Fruit fly (Drosophila melanogaster) whole organism, embryonic: ENCODE results near the gene tho2.

Experiments
- Asciz ChIP-seq: fragments of 200-800 bp; sonication (Bioruptor generic); optimal IDR thresholded peaks from 2 replicates; lab custom pipeline; 2017; ENCODE audit warnings: missing biosample characterization, mild to moderate bottlenecking, missing genetic modification characterization, missing genetic modification reagents
- Atf6 ChIP-seq: fragments of 200-800 bp; sonication (Bioruptor generic); IDR thresholded peaks from 2 replicates; pipeline ENCODE4 v1.3.6; 2022; ENCODE audit warnings: missing biosample characterization, missing genetic modification characterization
- Bgb ChIP-seq: fragments of 200-800 bp; sonication (Bioruptor generic); IDR thresholded peaks from 2 replicates; pipeline ENCODE4 v1.3.6; 2022; ENCODE audit warnings: missing biosample characterization, missing genetic modification characterization; ENCODE audit not compliant: partially characterized antibody
- CG10274 ChIP-seq: fragments of 200-800 bp; sonication (Bioruptor generic); optimal IDR thresholded peaks from 3 replicates; lab custom pipeline; 2017; ENCODE audit warnings: missing biosample characterization, mild to moderate bottlenecking, missing genetic modification characterization
- CG11247 ChIP-seq: fragments of 200-800 bp; sonication (Bioruptor generic); IDR thresholded peaks from 2 replicates; pipeline ENCODE4 v1.3.6; 2022; ENCODE audit warnings: missing biosample characterization, missing genetic modification characterization
- CG13775 ChIP-seq: fragments of 200-800 bp; sonication (Bioruptor generic); optimal IDR thresholded peaks from 3 replicates; lab custom pipeline; 2017; ENCODE audit warnings: missing biosample characterization, mild to moderate bottlenecking, missing genetic modification characterization
- CG14441 ChIP-seq: fragments of 200-800 bp; sonication (Bioruptor generic); IDR thresholded peaks from 2 replicates; pipeline ENCODE4 v1.3.6; 2022; ENCODE audit warnings: missing biosample characterization, missing genetic modification characterization
- CG1529 ChIP-seq: fragments of 200-800 bp; sonication (Bioruptor generic); optimal IDR thresholded peaks from 3 replicates; lab custom pipeline; 2018; ENCODE audit warnings: missing biosample characterization, missing genetic modification characterization
- CG17568 ChIP-seq: fragments of 200-800 bp; sonication (Bioruptor generic); optimal IDR thresholded peaks from 2 replicates; lab custom pipeline; 2018; ENCODE audit warnings: missing biosample characterization, mild to moderate bottlenecking, missing genetic modification characterization, moderate library complexity
- CG34376 ChIP-seq: fragments of 200-800 bp; sonication (Bioruptor generic); optimal IDR thresholded peaks from 2 replicates; lab custom pipeline; 2018; ENCODE audit warnings: missing biosample characterization, mild to moderate bottlenecking, missing genetic modification characterization
- CG3838 ChIP-seq: fragments of 200-800 bp; sonication (Bioruptor generic); optimal IDR thresholded peaks from 3 replicates; lab custom pipeline; 2016; ENCODE audit warnings: missing biosample characterization, missing genetic modification characterization
- CG4328 ChIP-seq: fragments of 200-800 bp; sonication (Bioruptor generic); optimal IDR thresholded peaks from 3 replicates; lab custom pipeline; 2017; ENCODE audit warnings: missing biosample characterization, missing genetic modification reagents, missing genetic modification characterization
- CG4360 ChIP-seq: fragments of 200-800 bp; sonication (Bioruptor generic); IDR thresholded peaks from 2 replicates; pipeline ENCODE4 v1.3.6; 2022; ENCODE audit warnings: missing biosample characterization, missing genetic modification characterization
- CG4617 ChIP-seq: fragments of 200-800 bp; sonication (Bioruptor generic); optimal IDR thresholded peaks from 3 replicates; lab custom pipeline; 2016; ENCODE audit warnings: missing biosample characterization, missing genetic modification characterization, borderline replicate concordance
- CG5180 ChIP-seq: fragments of 200-800 bp; sonication (Bioruptor generic); optimal IDR thresholded peaks from 3 replicates; lab custom pipeline; 2017; ENCODE audit warnings: missing biosample characterization, missing genetic modification characterization, mild to moderate bottlenecking, moderate library complexity, missing genetic modification reagents
- CG6254 ChIP-seq: fragments of 200-800 bp; sonication (Bioruptor generic); optimal IDR thresholded peaks from 3 replicates; lab custom pipeline; 2017; ENCODE audit warnings: mild to moderate bottlenecking, missing biosample characterization, missing genetic modification reagents, missing genetic modification characterization
- CG6683 ChIP-seq: fragments of 200-800 bp; sonication (Bioruptor generic); optimal IDR thresholded peaks from 2 replicates; lab custom pipeline; 2017; ENCODE audit warnings: missing biosample characterization, mild to moderate bottlenecking, missing genetic modification characterization, missing genetic modification reagents
- CG6689 ChIP-seq: fragments of 200-800 bp; sonication (Bioruptor generic); IDR thresholded peaks from 2 replicates; pipeline ENCODE4 v1.3.6; 2022; ENCODE audit warnings: missing biosample characterization, missing genetic modification characterization
- CG6765 ChIP-seq: fragments of 200-800 bp; sonication (Bioruptor generic); optimal IDR thresholded peaks from 3 replicates; lab custom pipeline; 2017; ENCODE audit warnings: missing biosample characterization, mild to moderate bottlenecking, missing genetic modification characterization
- CG8924 ChIP-seq: fragments of 200-800 bp; optimal IDR thresholded peaks from 3 replicates; lab custom pipeline; 2019; ENCODE audit warnings: missing biosample characterization, mild to moderate bottlenecking, missing genetic modification characterization, moderate library complexity
- Dref ChIP-seq: fragments of 200-800 bp; sonication (Bioruptor generic); IDR thresholded peaks from 2 replicates; pipeline ENCODE4 v1.3.6; 2022; ENCODE audit warnings: missing biosample characterization, missing genetic modification characterization
- Gsc ChIP-seq: fragments of 200-800 bp; sonication (Bioruptor generic); IDR thresholded peaks from 2 replicates; pipeline ENCODE4 v1.3.6; 2022; ENCODE audit warnings: missing biosample characterization, missing genetic modification characterization
- Gug ChIP-seq: fragments of 200-800 bp; sonication (Bioruptor generic); IDR thresholded peaks from 4 replicates; pipeline ENCODE4 v1.3.6; 2022; ENCODE audit warnings: missing biosample characterization, missing genetic modification characterization
- Hr51 ChIP-seq, 2 experiments: fragments of 200-800 bp; sonication (Bioruptor generic); optimal IDR thresholded peaks; 2 replicates in 1 of 2; 3 replicates in 1 of 2; lab custom pipeline; 2016 to 2018; ENCODE audit warnings: missing biosample characterization in 2 of 2, missing genetic modification characterization in 2 of 2, mild to moderate bottlenecking in 1 of 2, moderate library complexity in 1 of 2
- Meics ChIP-seq: fragments of 200-800 bp; sonication (Bioruptor generic); optimal IDR thresholded peaks from 2 replicates; lab custom pipeline; 2017; ENCODE audit warnings: missing biosample characterization, mild to moderate bottlenecking, missing genetic modification characterization
- Nf-YB ChIP-seq: fragments of 200-800 bp; sonication (Bioruptor generic); optimal IDR thresholded peaks from 3 replicates; lab custom pipeline; 2019; ENCODE audit warnings: missing biosample characterization, mild to moderate bottlenecking, missing genetic modification characterization, moderate library complexity
- Rx ChIP-seq: fragments of 200-800 bp; sonication (Bioruptor generic); IDR thresholded peaks from 2 replicates; pipeline ENCODE4 v1.3.6; 2022; ENCODE audit warnings: missing biosample characterization, missing genetic modification characterization
- TFAM ChIP-seq: fragments of 200-800 bp; sonication (Bioruptor generic); optimal IDR thresholded peaks from 2 replicates; lab custom pipeline; 2017; ENCODE audit warnings: missing biosample characterization, missing genetic modification characterization, inconsistent platforms
- bsh ChIP-seq, 2 experiments: fragments of 200-800 bp; sonication (Bioruptor generic); optimal IDR thresholded peaks; 2 replicates each; lab custom pipeline; 2017 to 2018; ENCODE audit warnings: mild to moderate bottlenecking in 2 of 2, missing biosample characterization in 2 of 2, missing genetic modification characterization in 2 of 2, moderate library complexity in 1 of 2
- ci ChIP-seq: fragments of 200-800 bp; sonication (Bioruptor generic); IDR thresholded peaks from 3 replicates; pipeline ENCODE4 v1.3.6; 2022; ENCODE audit warnings: missing biosample characterization, missing genetic modification characterization
- dpn ChIP-seq, 2 experiments: fragments of 200-800 bp; sonication (Bioruptor generic); optimal IDR thresholded peaks; 3 replicates each; lab custom pipeline; 2016; ENCODE audit warnings: missing biosample characterization in 2 of 2, missing genetic modification characterization in 2 of 2
- en ChIP-seq: fragments of 200-800 bp; sonication (Bioruptor generic); optimal IDR thresholded peaks from 2 replicates; lab custom pipeline; 2016; ENCODE audit warnings: missing biosample characterization, missing genetic modification characterization
- exex ChIP-seq: fragments of 200-800 bp; sonication (Bioruptor generic); optimal IDR thresholded peaks from 4 replicates; lab custom pipeline; 2018; ENCODE audit warnings: missing biosample characterization, mild to moderate bottlenecking, missing genetic modification characterization, moderate library complexity
- fd102C ChIP-seq: fragments of 200-800 bp; sonication (Bioruptor generic); optimal IDR thresholded peaks from 2 replicates; lab custom pipeline; 2018; ENCODE audit warnings: missing biosample characterization, mild to moderate bottlenecking, missing genetic modification characterization, moderate library complexity
- gem ChIP-seq: fragments of 200-800 bp; sonication (Bioruptor generic); optimal IDR thresholded peaks from 2 replicates; lab custom pipeline; 2019; ENCODE audit warnings: missing biosample characterization, mild to moderate bottlenecking, missing genetic modification characterization, moderate library complexity
- hb ChIP-seq: fragments of 200-800 bp; sonication (Bioruptor generic); IDR thresholded peaks from 3 replicates; pipeline ENCODE4 v1.3.6; 2022; ENCODE audit warnings: missing biosample characterization, missing genetic modification characterization; ENCODE audit not compliant: partially characterized antibody
- hth ChIP-seq: fragments of >200 bp; optimal IDR thresholded peaks from 2 replicates; lab custom pipeline; 2017; ENCODE audit warnings: inconsistent platforms
- kah ChIP-seq: fragments of 200-800 bp; sonication (Bioruptor generic); optimal IDR thresholded peaks from 2 replicates; lab custom pipeline; 2018; ENCODE audit warnings: missing biosample characterization, mild to moderate bottlenecking, missing genetic modification characterization
- lilli ChIP-seq: fragments of 200-800 bp; sonication (Bioruptor generic); optimal IDR thresholded peaks from 3 replicates; lab custom pipeline; 2016; ENCODE audit warnings: missing biosample characterization, missing genetic modification characterization
- lola ChIP-seq, 3 experiments: fragments of >200 bp in 2 of 3; fragments of 200-800 bp in 1 of 3; sonication (Bioruptor generic) in 1 of 3; optimal IDR thresholded peaks; 2 replicates each; lab custom pipeline; 2017 to 2019; ENCODE audit warnings: missing biosample characterization in 3 of 3, missing genetic modification characterization in 3 of 3, mild to moderate bottlenecking in 1 of 3, moderate library complexity in 1 of 3
- otp ChIP-seq: fragments of 200-800 bp; sonication (Bioruptor generic); IDR thresholded peaks from 3 replicates; pipeline ENCODE4, ENCODE4 v1.3.6; 2022; ENCODE audit warnings: missing biosample characterization, missing genetic modification characterization
- ranshi ChIP-seq: fragments of 200-800 bp; sonication (Bioruptor generic); IDR thresholded peaks from 2 replicates; pipeline ENCODE4 v1.3.6; 2022; ENCODE audit warnings: missing biosample characterization, missing genetic modification characterization
- sens ChIP-seq: fragments of 200-800 bp; sonication (Bioruptor generic); peaks from one replicate; lab custom pipeline; 2016; ENCODE audit warnings: missing biosample characterization, missing genetic modification characterization
- shn ChIP-seq: fragments of 200-800 bp; sonication (Bioruptor generic); optimal IDR thresholded peaks from 3 replicates; lab custom pipeline; 2016; ENCODE audit warnings: missing biosample characterization, missing genetic modification characterization
- sob ChIP-seq: fragments of 200-800 bp; sonication (Bioruptor generic); IDR thresholded peaks from 2 replicates; pipeline ENCODE4 v1.3.6; 2022; ENCODE audit warnings: missing biosample characterization, missing genetic modification characterization
- tin ChIP-seq: fragments of 200-800 bp; sonication (Bioruptor generic); optimal IDR thresholded peaks from 3 replicates; lab custom pipeline; 2016; ENCODE audit warnings: missing biosample characterization, missing genetic modification characterization
- tll ChIP-seq, 2 experiments: fragments of 200-800 bp in 1 of 2; fragments of >200 bp in 1 of 2; sonication (Bioruptor generic) in 1 of 2; optimal IDR thresholded peaks; 2 replicates each; lab custom pipeline; 2017 to 2019; ENCODE audit warnings: missing biosample characterization in 2 of 2, missing genetic modification characterization in 2 of 2, mild to moderate bottlenecking in 1 of 2, moderate library complexity in 1 of 2
- z ChIP-seq: fragments of 200-800 bp; sonication (Bioruptor generic); IDR thresholded peaks from 3 replicates; pipeline ENCODE4 v1.3.6; 2022; ENCODE audit warnings: missing biosample characterization, missing genetic modification characterization
- zen2 ChIP-seq: fragments of 200-800 bp; sonication (Bioruptor generic); IDR thresholded peaks from 3 replicates; pipeline ENCODE4 v1.3.6; 2022; ENCODE audit warnings: missing biosample characterization, missing genetic modification characterization; ENCODE audit not compliant: partially characterized antibody

Gene tho2

dm6 chr2L:2168184-2168893 lies 23.4 kb upstream of the tho2 start (continued):
- TF ChIP-seq ci (GFP tag; lab: Robert Waterston, UW) (peak; percentile 68; the same call in 1 of the 3 replicates), hth (lab: Kevin White, UChicago) (no peak), kah (peak; percentile 48), gem (peak; percentile 29), CG6683 (GFP tag; lab: Kevin White, UChicago) (no peak), TFAM (GFP tag; lab: Kevin White, UChicago) (no peak), CG17568 (GFP tag; lab: Kevin White, UChicago) (peak; percentile 74), fd102C (GFP tag; lab: Kevin White, UChicago) (no peak), CG1529 (GFP tag; lab: Kevin White, UChicago) (peak; percentile 17), Hr51 (GFP tag; optimal IDR thresholded peaks at IDR 0.05; lab: Kevin White, UChicago) (no peak), tll (GFP tag; optimal IDR thresholded peaks at IDR 0.05; lab: Kevin White, UChicago) (no peak), CG4617 (GFP tag; lab: Kevin White, UChicago) (no peak), Rx (GFP tag; lab: Robert Waterston, UW) (no peak), lola (GFP tag; optimal IDR thresholded peaks at IDR 0.05; lab: Kevin White, UChicago) (no peak), Dref (GFP tag; lab: Robert Waterston, UW) (no peak), dpn (GFP tag; optimal IDR thresholded peaks at IDR 0.05; lab: Kevin White, UChicago) (no peak), hb (GFP tag; lab: Robert Waterston, UW) (no peak), CG34376 (GFP tag; lab: Kevin White, UChicago) (peak; percentile 40), tin (GFP tag; lab: Kevin White, UChicago) (no peak), CG8924 (tag; lab: Kevin White, UChicago) (peak; percentile 34), CG4328 (GFP tag; lab: Kevin White, UChicago) (peak; percentile 33), Gsc (GFP tag; lab: Robert Waterston, UW) (no peak), Atf6 (peak; percentile 31; the same call in 1 of the 2 replicates), bsh (GFP tag; optimal IDR thresholded peaks at IDR 0.05; lab: Kevin White, UChicago) (peak in 1 of 2 experiments; percentile 61), Asciz (GFP tag; lab: Kevin White, UChicago) (peak; percentile 48), CG14441 (no peak), CG13775 (GFP tag; lab: Kevin White, UChicago) (no peak), exex (tag; lab: Kevin White, UChicago) (peak; percentile 67), CG10274 (GFP tag; lab: Kevin White, UChicago) (peak; percentile 37), CG6765 (GFP tag; lab: Kevin White, UChicago) (peak; percentile 29), shn (GFP tag; lab: Kevin White, UChicago) (no peak), Nf-YB (GFP tag; lab: Kevin White, UChicago) (peak; percentile 13), CG11247 (GFP tag; lab: Robert Waterston, UW) (no peak), sens (peak; percentile 75), Bgb (no peak), z (no peak), CG6254 (GFP tag; lab: Kevin White, UChicago) (peak; percentile 49), lilli (GFP tag; lab: Kevin White, UChicago) (no peak), zen2 (0 out of 3 replicates have a peak, but pooled peaks have one; percentile 28), CG4360 (GFP tag; lab: Robert Waterston, UW) (no peak), en (GFP tag; lab: Kevin White, UChicago) (no peak), sob (no peak), CG6689 (GFP tag; lab: Robert Waterston, UW) (no peak), ranshi (GFP tag; lab: Robert Waterston, UW) (no peak), otp (GFP tag; lab: Robert Waterston, UW) (peak; percentile 45; the same call in 1 of the 3 replicates), CG3838 (no peak), Meics (GFP tag; lab: Kevin White, UChicago) (peak; percentile 40), Gug (GFP tag; lab: Robert Waterston, UW) (no peak), CG5180 (GFP tag; lab: Kevin White, UChicago) (peak; percentile 50)
